Worm (Caenorhabditis elegans) whole organism, young adult: ENCODE data around the gene K04C1.3.

Experiments used
- F23B12.7 ChIP-seq: sonication (generic microtip); optimal IDR thresholded peaks from 2 replicates; lab custom pipeline; 2017; ENCODE audit warnings: missing genetic modification characterization, mild to moderate bottlenecking, missing compliant biosample characterization, antibody characterized with exemption, moderate library complexity; ENCODE audit not compliant: insufficient read depth
- T26A5.8 ChIP-seq: sonication (generic microtip); optimal IDR thresholded peaks from 2 replicates; lab custom pipeline; 2016; ENCODE audit warnings: missing genetic modification characterization, missing compliant biosample characterization
- ama-1 ChIP-seq, 3 experiments: fragments of 150-350 bp in 1 of 3; sonication (generic microtip) in 2 of 3; optimal IDR thresholded peaks; 2 replicates each; lab custom pipeline; 2014 to 2018; ENCODE audit warnings: missing biosample characterization in 2 of 3, missing genetic modification characterization in 2 of 3, missing genetic modification reagents in 2 of 3
- fkh-3 ChIP-seq: sonication (generic microtip); optimal IDR thresholded peaks from 2 replicates; lab custom pipeline; 2016; ENCODE audit warnings: mild to moderate bottlenecking, missing genetic modification characterization, missing compliant biosample characterization
- tlf-1 ChIP-seq: fragments of 200-800 bp; sonication (Bioruptor generic); optimal IDR thresholded peaks from 2 replicates; lab custom pipeline; 2018; ENCODE audit warnings: mild to moderate bottlenecking, missing genetic modification characterization, missing compliant biosample characterization

- TF ChIP-seq fkh-3 (tag; lab: Kevin White, UChicago), result no peak
- no peak for TF ChIP-seq ama-1 (optimal IDR thresholded peaks at IDR 0.05; lab: Kevin White, UChicago)
- no peak for TF ChIP-seq ama-1 (GFP tag; optimal IDR thresholded peaks at IDR 0.05; lab: Kevin White, UChicago)
- TF ChIP-seq F23B12.7 (tag; lab: Kevin White, UChicago), result no peak
- no peak for TF ChIP-seq T26A5.8 (tag; lab: Kevin White, UChicago)
- no peak for TF ChIP-seq tlf-1 (GFP tag; lab: Kevin White, UChicago)
These were observed 8.8 kb upstream of the K04C1.3 start, which contains the start of gene E02H4.6 for ce11 chrX:14252042-14252441.
